Fruit fly (Drosophila melanogaster) whole organism, embryonic: ENCODE data around the gene vkg.

Experiments used
- BEAF-32 ChIP-seq: fragments of 200-800 bp; sonication (Bioruptor generic); optimal IDR thresholded peaks from 3 replicates; lab custom pipeline; 2017; ENCODE audit warnings: missing biosample characterization, missing genetic modification characterization, mild to moderate bottlenecking, moderate library complexity, missing genetic modification reagents
- CG10267 ChIP-seq: fragments of 200-800 bp; sonication (Bioruptor generic); optimal IDR thresholded peaks from 2 replicates; lab custom pipeline; 2018; ENCODE audit warnings: missing biosample characterization, mild to moderate bottlenecking, missing genetic modification characterization, moderate library complexity
- CG10274 ChIP-seq: fragments of 200-800 bp; sonication (Bioruptor generic); optimal IDR thresholded peaks from 3 replicates; lab custom pipeline; 2017; ENCODE audit warnings: missing biosample characterization, mild to moderate bottlenecking, missing genetic modification characterization
- CG10321 ChIP-seq: fragments of 200-800 bp; sonication (Bioruptor generic); IDR thresholded peaks from 2 replicates; pipeline ENCODE4 v1.3.6; 2022; ENCODE audit warnings: missing biosample characterization, missing genetic modification characterization
- CG10431 ChIP-seq: fragments of 200-800 bp; sonication (Bioruptor generic); optimal IDR thresholded peaks from 3 replicates; lab custom pipeline; 2018; ENCODE audit warnings: missing biosample characterization, mild to moderate bottlenecking, missing genetic modification characterization
- CG10959 ChIP-seq: fragments of 200-800 bp; sonication (Bioruptor generic); IDR thresholded peaks from 2 replicates; pipeline ENCODE4 v1.3.6; 2022; ENCODE audit warnings: missing biosample characterization, missing genetic modification characterization
- CG11085 ChIP-seq: fragments of 200-800 bp; sonication (Bioruptor generic); IDR thresholded peaks from 2 replicates; pipeline ENCODE4 v1.3.6; 2022; ENCODE audit warnings: missing biosample characterization, missing genetic modification characterization
- CG11696 ChIP-seq: fragments of 200-800 bp; sonication (Bioruptor generic); IDR thresholded peaks from 2 replicates; pipeline ENCODE4 v1.3.6; 2022; ENCODE audit warnings: missing biosample characterization, missing genetic modification characterization
- CG12219 ChIP-seq: fragments of 200-800 bp; sonication (Bioruptor generic); optimal IDR thresholded peaks from 3 replicates; lab custom pipeline; 2018; ENCODE audit warnings: missing biosample characterization, mild to moderate bottlenecking, missing genetic modification characterization
- CG1233 ChIP-seq: fragments of 200-800 bp; sonication (Bioruptor generic); optimal IDR thresholded peaks from 4 replicates; lab custom pipeline; 2018; ENCODE audit warnings: missing biosample characterization, mild to moderate bottlenecking, missing genetic modification characterization
- CG12942 ChIP-seq: fragments of 200-800 bp; sonication (Bioruptor generic); optimal IDR thresholded peaks from 3 replicates; lab custom pipeline; 2016; ENCODE audit warnings: missing biosample characterization, missing genetic modification characterization
- CG15479 ChIP-seq: fragments of 200-800 bp; sonication (Bioruptor generic); optimal IDR thresholded peaks from 3 replicates; lab custom pipeline; 2019; ENCODE audit warnings: missing biosample characterization, mild to moderate bottlenecking, missing genetic modification characterization, moderate library complexity
- CG17359 ChIP-seq: fragments of 200-800 bp; sonication (Bioruptor generic); optimal IDR thresholded peaks from 3 replicates; lab custom pipeline; 2018; ENCODE audit warnings: missing biosample characterization, mild to moderate bottlenecking, missing genetic modification characterization, moderate library complexity
- CG17612 ChIP-seq: fragments of 200-800 bp; sonication (Bioruptor generic); IDR thresholded peaks from 2 replicates; pipeline ENCODE4 v1.3.6; 2022; ENCODE audit warnings: missing biosample characterization, missing genetic modification characterization
- CG17912 ChIP-seq: fragments of 200-800 bp; sonication (Bioruptor generic); optimal IDR thresholded peaks from 2 replicates; lab custom pipeline; 2018; ENCODE audit warnings: missing biosample characterization, mild to moderate bottlenecking, missing genetic modification characterization
- CG2199 ChIP-seq: fragments of 200-800 bp; sonication (Bioruptor generic); IDR thresholded peaks from 3 replicates; pipeline ENCODE4 v1.3.6; 2022; ENCODE audit warnings: missing biosample characterization, missing genetic modification characterization
- CG6689 ChIP-seq: fragments of 200-800 bp; sonication (Bioruptor generic); IDR thresholded peaks from 2 replicates; pipeline ENCODE4 v1.3.6; 2022; ENCODE audit warnings: missing biosample characterization, missing genetic modification characterization
- CG7839 ChIP-seq: fragments of 200-800 bp; sonication (Bioruptor generic); optimal IDR thresholded peaks from 3 replicates; lab custom pipeline; 2018; ENCODE audit warnings: missing biosample characterization, mild to moderate bottlenecking, missing genetic modification characterization, moderate library complexity
- CG7928 ChIP-seq: fragments of 200-800 bp; sonication (Bioruptor generic); optimal IDR thresholded peaks from 2 replicates; lab custom pipeline; 2017; ENCODE audit warnings: missing biosample characterization, mild to moderate bottlenecking, missing genetic modification characterization
- CG8281 ChIP-seq: fragments of 200-800 bp; sonication (Bioruptor generic); optimal IDR thresholded peaks from 2 replicates; lab custom pipeline; 2018; ENCODE audit warnings: missing biosample characterization, mild to moderate bottlenecking, missing genetic modification characterization, moderate library complexity
- CG9437 ChIP-seq: fragments of 200-800 bp; sonication (Bioruptor generic); optimal IDR thresholded peaks from 2 replicates; lab custom pipeline; 2018; ENCODE audit warnings: missing biosample characterization, mild to moderate bottlenecking, missing genetic modification characterization
- D ChIP-seq, 2 experiments: fragments of 200-800 bp in 1 of 2; fragments of >200 bp in 1 of 2; sonication (Bioruptor generic) in 1 of 2; optimal IDR thresholded peaks; 2 replicates in 1 of 2; 3 replicates in 1 of 2; lab custom pipeline; 2017; ENCODE audit warnings: mild to moderate bottlenecking in 1 of 2, missing biosample characterization in 1 of 2, missing genetic modification characterization in 1 of 2, missing genetic modification reagents in 1 of 2
- D19B ChIP-seq: fragments of 200-800 bp; sonication (Bioruptor generic); optimal IDR thresholded peaks from 2 replicates; lab custom pipeline; 2017; ENCODE audit warnings: missing biosample characterization, mild to moderate bottlenecking, missing genetic modification characterization
- Elba2 ChIP-seq: fragments of 200-800 bp; sonication (Bioruptor generic); optimal IDR thresholded peaks from 3 replicates; lab custom pipeline; 2016; ENCODE audit warnings: missing biosample characterization, missing genetic modification characterization
- Hmx ChIP-seq: fragments of 200-800 bp; sonication (Bioruptor generic); optimal IDR thresholded peaks from 2 replicates; lab custom pipeline; 2016; ENCODE audit warnings: missing biosample characterization, missing genetic modification characterization
- Hr3 ChIP-seq: fragments of 200-800 bp; sonication (Bioruptor generic); optimal IDR thresholded peaks from 3 replicates; lab custom pipeline; 2016; ENCODE audit warnings: missing biosample characterization, missing genetic modification characterization
- Kr ChIP-seq: fragments of 200-800 bp; sonication (Bioruptor generic); optimal IDR thresholded peaks from 2 replicates; lab custom pipeline; 2017; ENCODE audit warnings: missing biosample characterization, mild to moderate bottlenecking, missing genetic modification characterization
- NK7.1 ChIP-seq: fragments of 200-800 bp; sonication (Bioruptor generic); optimal IDR thresholded peaks from 3 replicates; lab custom pipeline; 2016; ENCODE audit warnings: missing biosample characterization, missing genetic modification characterization
- Opbp ChIP-seq: fragments of 200-800 bp; sonication (Bioruptor generic); IDR thresholded peaks from 3 replicates; pipeline ENCODE4 v1.3.6; 2022; ENCODE audit warnings: missing biosample characterization, missing genetic modification characterization; ENCODE audit not compliant: partially characterized antibody
- Side ChIP-seq: fragments of 200-800 bp; sonication (Bioruptor generic); optimal IDR thresholded peaks from 2 replicates; lab custom pipeline; 2016; ENCODE audit warnings: missing biosample characterization, missing genetic modification characterization
- amos ChIP-seq: fragments of 200-800 bp; sonication (Bioruptor generic); IDR thresholded peaks from 2 replicates; pipeline ENCODE4 v1.3.6; 2022; ENCODE audit warnings: missing biosample characterization, missing genetic modification characterization; ENCODE audit not compliant: partially characterized antibody
- ash1 ChIP-seq: fragments of 200-800 bp; sonication (Bioruptor generic); optimal IDR thresholded peaks from 2 replicates; lab custom pipeline; 2018; ENCODE audit warnings: missing biosample characterization, mild to moderate bottlenecking, missing genetic modification characterization
- cas ChIP-seq: fragments of 200-800 bp; sonication (Bioruptor generic); IDR thresholded peaks from 2 replicates; pipeline ENCODE4 v1.3.6; 2022; ENCODE audit warnings: missing biosample characterization, missing genetic modification characterization
- cg ChIP-seq: fragments of 200-800 bp; sonication (Bioruptor generic); optimal IDR thresholded peaks from 3 replicates; lab custom pipeline; 2019; ENCODE audit warnings: missing biosample characterization, mild to moderate bottlenecking, missing genetic modification characterization, moderate library complexity
- chn ChIP-seq: fragments of 200-800 bp; sonication (Bioruptor generic); optimal IDR thresholded peaks from 2 replicates; lab custom pipeline; 2016; ENCODE audit warnings: missing biosample characterization, missing genetic modification characterization
- dan ChIP-seq: fragments of 200-800 bp; sonication (Bioruptor generic); IDR thresholded peaks from 2 replicates; pipeline ENCODE4 v1.3.6; 2022; ENCODE audit warnings: missing biosample characterization, missing genetic modification characterization
- disco-r ChIP-seq: fragments of 200-800 bp; sonication (Bioruptor generic); optimal IDR thresholded peaks from 2 replicates; lab custom pipeline; 2016; ENCODE audit warnings: missing biosample characterization, missing genetic modification characterization
- exex ChIP-seq: fragments of 200-800 bp; sonication (Bioruptor generic); optimal IDR thresholded peaks from 4 replicates; lab custom pipeline; 2018; ENCODE audit warnings: missing biosample characterization, mild to moderate bottlenecking, missing genetic modification characterization, moderate library complexity
- fd102C ChIP-seq: fragments of 200-800 bp; sonication (Bioruptor generic); optimal IDR thresholded peaks from 2 replicates; lab custom pipeline; 2018; ENCODE audit warnings: missing biosample characterization, mild to moderate bottlenecking, missing genetic modification characterization, moderate library complexity
- gsb-n ChIP-seq: fragments of 200-800 bp; sonication (Bioruptor generic); optimal IDR thresholded peaks from 3 replicates; lab custom pipeline; 2018; ENCODE audit warnings: missing biosample characterization, mild to moderate bottlenecking, missing genetic modification characterization
- hth ChIP-seq: fragments of >200 bp; optimal IDR thresholded peaks from 2 replicates; lab custom pipeline; 2017; ENCODE audit warnings: inconsistent platforms
- jigr1 ChIP-seq: fragments of 200-800 bp; sonication (Bioruptor generic); IDR thresholded peaks from 3 replicates; pipeline ENCODE4 v1.3.6; 2022; ENCODE audit warnings: missing biosample characterization, missing genetic modification characterization
- lab ChIP-seq: fragments of 200-800 bp; sonication (Bioruptor generic); optimal IDR thresholded peaks from 3 replicates; lab custom pipeline; 2017; ENCODE audit warnings: missing biosample characterization, missing genetic modification characterization, mild to moderate bottlenecking, moderate library complexity, missing genetic modification reagents
- maf-S ChIP-seq: fragments of 200-800 bp; sonication (Bioruptor generic); optimal IDR thresholded peaks from 2 replicates; lab custom pipeline; 2016; ENCODE audit warnings: missing biosample characterization, missing genetic modification characterization
- repo ChIP-seq: fragments of 200-800 bp; sonication (Bioruptor generic); optimal IDR thresholded peaks from 2 replicates; lab custom pipeline; 2016; ENCODE audit warnings: missing biosample characterization, missing genetic modification characterization
- rib ChIP-seq: fragments of 200-800 bp; sonication (Bioruptor generic); IDR thresholded peaks from 2 replicates; pipeline ENCODE4 v1.3.6; 2022; ENCODE audit warnings: missing biosample characterization, missing genetic modification characterization
- slou ChIP-seq: fragments of 200-800 bp; sonication (Bioruptor generic); optimal IDR thresholded peaks from 3 replicates; lab custom pipeline; 2016; ENCODE audit warnings: missing biosample characterization, missing genetic modification characterization
- trem ChIP-seq: fragments of 200-800 bp; optimal IDR thresholded peaks from 3 replicates; lab custom pipeline; 2019; ENCODE audit warnings: missing biosample characterization, mild to moderate bottlenecking, missing genetic modification characterization, moderate library complexity
- ttk ChIP-seq: fragments of 200-800 bp; sonication (Bioruptor generic); IDR thresholded peaks from 2 replicates; pipeline ENCODE4 v2.1.2; 2022; ENCODE audit warnings: missing biosample characterization, missing genetic modification characterization

The vkg gene

DNA sequence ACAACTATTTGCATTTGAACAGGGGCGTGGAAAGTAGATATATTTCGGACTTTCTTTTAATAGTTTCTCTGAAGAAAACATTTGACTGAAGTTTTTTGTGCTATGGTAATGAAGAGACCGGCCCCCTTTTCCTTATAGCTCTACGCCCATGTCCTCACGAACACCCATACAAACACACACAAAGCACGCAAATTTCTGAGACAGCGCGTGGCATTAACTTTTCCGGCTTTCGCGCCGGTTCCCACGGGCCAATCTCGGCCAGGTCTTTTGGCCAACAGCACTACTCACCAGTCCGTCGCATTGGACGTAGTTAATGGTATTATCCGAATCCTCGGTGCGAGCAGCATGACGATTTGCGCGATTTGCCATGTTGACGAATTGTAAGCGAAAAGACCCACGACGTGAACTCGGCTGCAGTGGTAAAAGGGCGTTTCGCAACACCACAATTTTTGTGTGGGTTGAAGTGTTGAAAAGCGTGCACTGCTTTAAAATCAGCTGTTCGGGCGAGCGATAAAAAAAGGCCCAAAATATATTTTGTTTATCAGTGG lies 24.4 kb upstream of the vkg start, which contains the start of gene senju (continued):
- TF ChIP-seq D (optimal IDR thresholded peaks at IDR 0.05; lab: Kevin White, UChicago) (peak; percentile 67), D (GFP tag; optimal IDR thresholded peaks at IDR 0.05; lab: Kevin White, UChicago) (peak; percentile 55), Side (GFP tag; lab: Kevin White, UChicago) (peak; percentile 91), CG10274 (GFP tag; lab: Kevin White, UChicago) (peak; percentile 21), slou (GFP tag; lab: Kevin White, UChicago) (peak; percentile 52), disco-r (GFP tag; lab: Kevin White, UChicago) (peak; percentile 64), fd102C (GFP tag; lab: Kevin White, UChicago) (no peak), CG12942 (GFP tag; lab: Kevin White, UChicago) (peak; percentile 84), CG17612 (GFP tag; lab: Robert Waterston, UW) (no peak), CG2199 (GFP tag; lab: Robert Waterston, UW) (0 out of 3 replicates have a peak, but pooled peaks have one; percentile 35), hth (lab: Kevin White, UChicago) (no peak), CG15479 (GFP tag; lab: Kevin White, UChicago) (peak; percentile 94), Hr3 (GFP tag; lab: Kevin White, UChicago) (peak; percentile 83), CG11085 (GFP tag; lab: Robert Waterston, UW) (peak; percentile 51), D19B (GFP tag; lab: Kevin White, UChicago) (peak; percentile 71), CG6689 (peak; percentile 73), dan (GFP tag; lab: Robert Waterston, UW) (no peak), CG10959 (GFP tag; lab: Robert Waterston, UW) (peak; percentile 50; the same call in 1 of the 2 replicates), CG7928 (GFP tag; lab: Kevin White, UChicago) (peak; percentile 32), amos (GFP tag; lab: Robert Waterston, UW) (peak; percentile 54), ash1 (GFP tag; lab: Kevin White, UChicago) (peak; percentile 74), ttk (GFP tag; lab: Robert Waterston, UW) (peak; percentile 69), CG10321 (GFP tag; lab: Robert Waterston, UW) (0 out of 2 replicates have a peak, but pooled peaks have one; percentile 32), cg (GFP tag; lab: Kevin White, UChicago) (peak; percentile 93), gsb-n (tag; lab: Kevin White, UChicago) (peak; percentile 69), CG1233 (GFP tag; lab: Kevin White, UChicago) (peak; percentile 71), CG7839 (tag; lab: Kevin White, UChicago) (peak; percentile 79), maf-S (GFP tag; lab: Kevin White, UChicago) (peak; percentile 65), CG12219 (GFP tag; lab: Kevin White, UChicago) (peak; percentile 71), cas (GFP tag; lab: Robert Waterston, UW) (peak; percentile 54; the same call in 1 of the 2 replicates), CG8281 (tag; lab: Kevin White, UChicago) (peak; percentile 56), Opbp (GFP tag; lab: Robert Waterston, UW) (peak; percentile 100), Hmx (GFP tag; lab: Kevin White, UChicago) (peak; percentile 53), CG10431 (GFP tag; lab: Kevin White, UChicago) (peak; percentile 49), trem (tag; lab: Kevin White, UChicago) (peak; percentile 51), CG11696 (peak; percentile 53), CG9437 (GFP tag; lab: Kevin White, UChicago) (peak; percentile 70), CG17359 (peak; percentile 78), NK7.1 (peak; percentile 81), Kr (GFP tag; lab: Kevin White, UChicago) (peak; percentile 33), repo (GFP tag; lab: Kevin White, UChicago) (peak; percentile 85), chn (peak; percentile 87), BEAF-32 (GFP tag; lab: Kevin White, UChicago) (peak; percentile 57), CG10267 (tag; lab: Kevin White, UChicago) (peak; percentile 99), Elba2 (GFP tag; lab: Kevin White, UChicago) (no peak), CG17912 (GFP tag; lab: Kevin White, UChicago) (peak; percentile 79), lab (peak; percentile 91), exex (tag; lab: Kevin White, UChicago) (peak; percentile 39), rib (GFP tag; lab: Robert Waterston, UW) (peak; percentile 95), jigr1 (GFP tag; lab: Robert Waterston, UW) (peak; percentile 47; the same call in 1 of the 3 replicates)
